Fruit fly (Drosophila melanogaster): ENCODE results near the gene Rtc1.

The Rtc1 gene

DNA sequence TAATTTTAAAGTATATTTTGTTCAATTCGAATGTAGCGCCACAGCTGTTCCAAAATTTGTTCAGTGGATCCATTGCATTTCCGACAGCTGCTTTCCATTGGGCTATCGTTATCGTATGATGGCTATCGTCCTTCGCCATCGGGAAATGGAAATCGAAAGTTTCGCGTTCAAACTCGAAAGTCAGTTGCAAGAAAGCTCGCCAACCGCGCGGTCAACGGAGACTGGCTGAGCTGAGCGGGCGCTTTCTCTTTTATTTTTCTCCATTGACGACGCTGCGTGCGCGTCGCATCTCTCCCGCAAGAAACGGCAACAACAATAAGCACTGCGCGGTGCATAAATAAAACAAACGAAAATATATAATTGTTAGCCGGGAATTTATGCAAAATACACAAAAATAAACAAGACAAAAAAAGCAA lies 26.6 kb downstream of the Rtc1 start, which contains the start of gene inaE:
TSS of gene inaE (plus strand) at position 181 of the 416 bp plus-strand sequence.
- TF ChIP-seq noc (tag; optimal IDR thresholded peaks at IDR 0.05) = peak; percentile 37

DNA sequence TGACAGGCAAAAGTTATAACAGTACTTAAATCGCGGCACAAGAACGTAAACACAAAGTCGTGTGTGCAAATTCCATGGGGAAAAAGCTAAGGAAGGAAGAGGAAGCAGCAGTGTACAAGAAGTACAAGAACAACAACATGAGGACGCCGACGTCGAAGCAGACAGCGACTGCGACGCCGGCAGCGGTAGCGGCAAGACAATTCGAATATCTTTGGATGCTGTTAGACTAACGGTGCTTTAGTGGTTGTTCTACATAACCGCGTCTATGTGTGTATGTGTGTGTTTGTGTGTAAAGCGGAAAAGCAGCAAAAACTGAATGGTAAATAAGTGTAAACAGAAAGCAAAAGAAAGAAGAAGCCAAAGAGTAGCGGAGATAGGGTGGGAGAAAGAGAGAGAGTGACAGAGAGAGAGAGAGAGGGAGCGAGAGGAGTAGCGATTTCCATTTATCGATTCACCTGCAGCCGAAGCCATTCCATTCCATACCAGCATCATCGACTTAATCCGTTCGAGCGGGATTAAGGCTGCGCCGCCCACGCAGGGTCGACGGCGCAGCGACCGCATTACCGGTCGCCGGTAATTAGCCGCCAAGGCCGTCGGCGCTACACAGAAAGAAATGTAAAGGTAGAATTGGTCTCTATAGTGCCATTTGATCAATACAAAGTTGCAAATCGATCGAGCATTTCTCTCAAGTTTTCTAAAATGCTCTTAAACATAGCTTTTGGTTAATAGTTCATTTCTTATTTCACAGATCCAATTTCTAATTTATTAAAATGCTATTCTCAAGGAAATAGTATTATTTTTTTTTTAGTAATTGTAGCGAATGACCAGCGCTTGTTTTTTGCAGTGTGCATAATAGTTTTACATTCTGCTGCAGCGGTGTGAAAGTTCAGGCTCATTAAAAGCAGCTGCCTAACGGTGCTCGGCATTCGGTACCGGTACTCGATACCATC lies 27.3 kb downstream of the Rtc1 start:
- TF ChIP-seq noc (tag; optimal IDR thresholded peaks at IDR 0.05) = peak; percentile 7

DNA sequence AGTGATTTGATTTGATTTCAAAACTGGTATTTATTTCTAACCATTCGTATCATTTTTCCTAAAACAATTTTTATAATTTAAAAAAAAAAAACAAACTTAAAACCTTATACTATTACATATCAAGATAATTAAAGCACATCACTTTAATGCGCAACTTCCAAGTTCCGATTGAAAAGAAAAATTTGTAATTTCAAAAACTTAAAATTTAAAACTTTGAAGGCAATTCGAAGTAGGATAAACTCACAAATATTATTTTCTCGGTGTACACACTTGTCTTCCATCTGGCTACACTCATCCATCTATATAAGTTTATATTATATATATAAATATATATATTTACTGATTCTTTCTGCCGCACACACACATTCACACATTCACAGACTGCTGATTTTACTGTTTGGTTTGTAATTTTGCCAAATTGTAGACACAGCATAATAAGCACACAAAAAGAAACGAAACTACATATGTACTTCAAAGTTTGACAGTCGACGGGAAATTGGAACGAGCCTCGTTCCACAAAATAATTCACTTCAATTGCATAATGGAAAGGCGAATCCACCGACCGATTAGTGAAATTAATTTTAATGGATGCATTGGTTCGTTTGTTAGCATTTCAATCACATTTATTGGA lies 29.2 kb downstream of the Rtc1 start:
- TF ChIP-seq noc (tag; optimal IDR thresholded peaks at IDR 0.05) = no peak

DNA sequence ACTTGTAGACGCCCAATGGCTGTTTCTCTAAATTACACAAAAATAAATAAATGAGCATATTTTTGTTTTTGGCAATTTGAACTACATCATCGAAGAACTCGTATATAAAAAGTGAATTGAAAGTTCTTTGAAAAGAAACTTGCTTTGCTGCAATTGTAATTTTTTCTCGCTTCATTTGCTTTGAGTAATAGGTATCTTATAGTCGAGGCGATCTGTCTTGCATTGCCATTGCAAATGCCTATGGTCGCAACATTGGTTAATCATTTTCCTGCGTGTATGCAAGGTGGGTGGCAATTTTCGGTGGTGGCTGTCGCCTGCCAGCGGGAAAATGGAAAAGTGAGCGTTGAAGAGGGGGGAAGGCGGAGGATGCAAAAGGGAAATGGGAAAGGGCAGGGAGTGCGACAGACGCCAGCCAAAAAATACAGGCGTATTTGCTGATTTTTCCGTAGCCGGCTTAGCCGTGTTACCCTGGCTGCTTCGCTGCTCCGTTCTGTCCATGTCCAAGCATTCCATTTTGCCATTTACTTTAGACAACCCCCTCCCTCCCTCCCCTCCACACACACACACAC lies 30.4 kb downstream of the Rtc1 start:
- no peak for TF ChIP-seq noc (tag; optimal IDR thresholded peaks at IDR 0.05)

DNA sequence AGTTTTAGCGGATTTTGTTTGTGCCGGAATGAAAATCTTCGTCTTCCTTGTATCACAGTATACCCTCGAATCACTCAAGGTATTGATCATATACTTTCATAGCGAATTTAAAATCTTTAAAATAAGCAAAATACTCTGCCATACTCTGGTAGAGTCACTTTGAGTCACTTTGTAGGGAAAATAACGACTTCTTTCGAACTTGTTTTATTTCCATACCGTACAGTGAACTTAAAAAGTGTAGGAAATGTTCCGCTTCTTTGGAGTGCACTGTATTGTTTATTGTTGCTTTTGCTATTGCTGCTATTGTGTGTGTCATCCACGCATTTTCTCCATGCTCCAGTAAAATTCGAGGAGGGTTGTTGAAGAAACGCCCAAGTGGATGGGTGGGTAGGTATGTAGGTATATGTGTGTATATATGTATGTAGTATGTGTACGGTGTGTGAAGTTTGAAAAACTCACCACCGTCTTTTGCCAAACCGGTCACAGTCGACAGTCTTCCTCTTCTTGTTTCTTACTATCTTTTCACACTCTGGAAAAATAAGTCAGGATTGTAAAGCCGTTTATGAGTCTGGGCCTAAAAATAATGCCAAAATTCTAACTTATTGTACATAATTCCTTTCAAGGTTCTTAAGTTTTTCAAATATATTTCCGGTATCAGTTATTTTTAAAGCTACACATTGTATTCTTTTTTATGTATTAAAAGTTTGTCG lies 32.1 kb downstream of the Rtc1 start:
- no peak for TF ChIP-seq noc (tag; optimal IDR thresholded peaks at IDR 0.05)

DNA sequence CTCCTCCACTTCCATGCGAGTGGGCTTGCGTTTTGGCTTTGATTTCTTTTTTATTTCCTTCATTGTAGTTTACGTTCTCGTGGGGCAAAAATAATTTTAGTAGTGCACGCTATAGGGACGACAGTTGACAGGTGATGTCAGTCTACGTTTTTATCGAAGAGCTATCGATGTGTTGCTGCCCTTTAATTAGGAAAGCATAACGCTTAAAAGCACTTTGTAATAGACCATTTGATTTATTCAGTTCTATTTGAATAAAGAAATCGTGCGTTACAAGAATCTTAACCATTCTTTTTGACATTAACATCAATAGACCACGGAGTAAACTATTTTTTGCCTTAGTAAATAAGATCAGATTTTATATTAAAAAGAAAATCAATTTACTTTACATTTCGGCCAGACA lies 34.0 kb downstream of the Rtc1 start, which contains the start of gene CG10993:
TSS of gene CG10993 (minus strand) at position 101 of the 400 bp plus-strand sequence.
- no peak for TF ChIP-seq noc (tag; optimal IDR thresholded peaks at IDR 0.05)

DNA sequence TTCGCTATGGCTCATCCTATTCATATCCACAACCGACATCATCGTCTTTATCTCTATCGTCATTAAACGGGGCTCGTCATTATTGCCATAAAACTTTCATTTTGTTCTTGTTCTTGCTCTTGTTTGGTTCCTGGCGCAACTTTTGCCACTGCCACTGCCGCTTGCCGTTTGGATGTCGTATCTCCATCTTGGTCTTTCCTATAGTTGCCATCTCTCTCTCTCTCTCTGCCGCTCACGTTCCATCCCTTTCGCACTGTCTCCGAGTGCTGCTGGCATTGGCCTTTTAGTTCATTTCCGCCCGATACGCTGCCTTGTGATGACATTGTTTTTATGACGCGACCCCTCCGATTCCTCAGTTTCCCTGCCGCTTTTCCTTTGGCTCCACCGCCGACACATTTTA lies 35.5 kb downstream of the Rtc1 start:
- no peak for TF ChIP-seq noc (tag; optimal IDR thresholded peaks at IDR 0.05)

DNA sequence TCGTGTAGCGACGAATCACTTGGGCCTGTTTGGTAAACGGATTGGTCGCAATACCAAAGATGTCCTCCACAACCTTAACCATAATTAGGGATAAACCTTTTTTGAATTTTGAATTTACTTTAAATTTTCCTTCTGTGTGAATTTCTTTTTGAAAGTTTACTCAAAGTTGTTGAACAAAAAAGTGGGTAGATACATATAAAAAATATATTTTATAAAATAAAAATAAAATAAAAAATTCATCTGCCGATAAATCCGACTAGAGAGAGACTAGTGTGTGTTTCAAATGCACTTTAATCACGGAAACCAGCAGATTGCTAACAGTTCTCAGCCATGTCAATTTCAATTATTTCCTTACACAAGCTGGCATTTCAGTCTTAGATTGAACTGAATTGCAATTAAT lies 40.6 kb downstream of the Rtc1 start, which contains the start of gene CG10996:
TSS of gene CG10996 (minus strand) at position 101 of the 400 bp plus-strand sequence.
- no peak for TF ChIP-seq noc (tag; optimal IDR thresholded peaks at IDR 0.05)

DNA sequence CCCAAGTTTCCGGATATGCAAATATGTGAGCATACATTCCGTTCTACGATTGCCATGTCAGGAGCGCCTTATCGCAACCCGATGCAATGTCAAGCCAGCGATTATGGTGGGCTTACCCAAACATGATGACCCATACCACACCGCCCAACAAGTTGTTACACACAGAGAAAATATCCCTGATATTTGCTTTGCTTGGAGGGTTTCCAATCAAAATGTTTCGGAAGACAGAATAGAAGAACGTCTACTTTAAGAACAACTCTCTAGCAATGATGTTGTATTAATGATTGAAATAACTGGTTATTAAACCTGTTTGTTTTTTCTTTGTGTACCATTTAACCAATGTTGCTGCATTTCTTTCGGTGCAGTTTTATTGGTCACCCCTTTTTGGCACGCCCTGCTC lies 43.7 kb downstream of the Rtc1 start:
- no peak for TF ChIP-seq noc (tag; optimal IDR thresholded peaks at IDR 0.05)

DNA sequence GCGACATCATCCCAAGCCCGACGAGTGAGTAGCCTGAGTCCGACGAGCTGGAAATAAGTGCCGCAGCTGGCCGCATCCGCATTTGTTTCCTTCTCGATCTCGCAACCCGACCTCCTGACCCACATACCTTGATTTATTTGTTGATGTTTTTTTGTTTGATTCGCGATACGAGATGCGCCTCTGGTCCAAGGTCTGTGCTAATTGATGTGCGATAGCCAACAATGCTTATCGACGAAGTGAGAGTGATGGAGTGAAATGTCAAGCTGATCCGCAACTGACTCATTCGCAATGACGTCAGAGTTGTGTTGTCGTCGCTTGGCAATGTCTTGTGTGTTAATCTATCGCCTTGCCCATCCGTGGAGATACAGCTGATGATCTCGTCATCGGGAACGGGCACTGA lies 47.4 kb downstream of the Rtc1 start:
- TF ChIP-seq noc (tag; optimal IDR thresholded peaks at IDR 0.05) = peak; percentile 56

DNA sequence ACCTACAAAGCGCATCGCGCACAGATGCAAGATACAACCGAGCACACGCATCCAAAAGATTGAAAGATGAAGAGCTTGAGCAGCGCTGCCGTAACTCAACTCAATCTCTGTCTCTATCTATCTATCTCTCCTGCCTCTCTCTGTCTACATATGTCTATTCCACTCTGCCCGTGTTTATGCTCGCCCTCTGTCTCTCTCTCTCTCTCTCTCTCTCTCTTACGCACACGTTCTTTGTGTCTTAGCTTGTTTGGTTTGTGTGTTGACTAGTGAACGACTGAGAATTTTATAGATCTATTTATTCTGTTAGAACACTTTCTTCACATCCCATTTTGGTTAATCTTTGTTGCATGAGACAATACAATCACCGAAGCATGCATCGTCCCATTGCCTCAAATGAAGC lies 48.6 kb downstream of the Rtc1 start:
- TF ChIP-seq noc (tag; optimal IDR thresholded peaks at IDR 0.05) = no peak
